Worm (Caenorhabditis elegans): ENCODE results near the gene ZK418.6.

DNA sequence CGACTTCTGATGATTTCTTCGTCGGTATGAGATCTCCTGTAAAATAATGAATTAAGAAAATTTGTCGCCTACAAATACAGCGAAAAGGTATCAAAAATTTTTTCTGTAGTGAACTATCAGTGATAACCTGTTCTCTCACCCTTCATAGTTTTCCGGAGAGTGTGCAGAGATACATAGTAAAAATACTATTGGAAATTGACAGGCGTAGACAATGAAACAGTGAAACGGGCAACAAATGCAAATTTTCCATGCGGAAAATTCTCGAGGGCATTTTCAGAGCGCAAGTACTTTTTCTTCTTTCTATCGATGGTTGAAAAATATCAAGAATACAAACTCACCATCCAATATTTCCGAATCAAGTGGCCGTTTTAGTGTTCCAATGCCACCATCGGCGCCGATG, 8.5 kb upstream of the ZK418.6 start:
- TF ChIP-seq eor-1 (tag; optimal IDR thresholded peaks at IDR 0.05), result no peak
- no peak for TF ChIP-seq mml-1 (tag; optimal IDR thresholded peaks at IDR 0.05)
- TF ChIP-seq lin-39 (tag; optimal IDR thresholded peaks at IDR 0.05), result no peak
- no peak for TF ChIP-seq ztf-11 (tag; optimal IDR thresholded peaks at IDR 0.05)
- no peak for TF ChIP-seq tbx-2 (tag; optimal IDR thresholded peaks at IDR 0.05)
- no peak for TF ChIP-seq nfya-1 (tag; optimal IDR thresholded peaks at IDR 0.05; ENCODE audit: insufficient read depth)

All from whole organism, L3 larva.